Worm (Caenorhabditis elegans): ENCODE measurements around the gene T19C3.7.

The T19C3.7 gene

DNA sequence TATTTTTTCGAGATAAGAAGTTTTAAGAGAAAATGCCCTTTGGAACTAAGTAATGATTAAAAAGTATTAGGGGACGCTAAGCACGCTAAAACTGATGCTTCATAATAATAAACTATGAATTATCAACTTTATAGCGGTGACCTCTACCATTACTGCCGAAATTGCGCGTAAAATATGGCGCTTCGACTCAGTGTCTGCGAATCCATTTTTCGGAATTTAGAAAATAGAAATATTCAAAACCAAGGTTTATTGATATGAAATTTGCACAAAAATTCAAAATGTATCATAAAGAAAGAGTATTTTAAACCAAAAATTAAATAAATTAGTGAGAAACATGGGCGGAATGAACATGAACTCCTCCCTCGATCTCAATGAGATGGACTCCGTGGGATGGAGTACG lies 36.7 kb downstream of the T19C3.7 start:
- no peak for TF ChIP-seq tlp-1 (tag; optimal IDR thresholded peaks at IDR 0.05)
- TF ChIP-seq unc-98 (GFP tag; IDR thresholded peaks at IDR 0.05): no peak
- peak; percentile 33 for TF ChIP-seq elt-2 (tag; optimal IDR thresholded peaks at IDR 0.05)

DNA sequence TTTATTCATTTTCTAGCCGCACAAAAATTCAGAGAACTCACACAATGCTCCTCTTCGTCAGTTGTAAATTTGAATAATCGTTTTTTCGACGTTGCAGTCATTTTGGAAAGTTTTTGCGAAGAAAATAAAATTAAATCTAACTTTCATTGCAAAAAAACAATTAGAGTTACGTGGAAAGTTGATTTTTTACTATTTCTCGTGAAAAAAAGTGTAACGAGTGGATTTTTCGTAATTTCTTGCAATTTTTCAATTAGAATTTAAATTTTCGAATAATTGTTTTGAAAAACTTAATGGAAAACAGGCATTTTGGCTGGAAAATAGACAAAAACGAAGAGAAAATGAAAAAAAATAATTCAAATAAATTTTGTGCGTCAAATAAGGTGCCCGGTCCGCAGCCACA lies 37.3 kb downstream of the T19C3.7 start, which contains the start of gene Y55B1AR.2:
Gene Y55B1AR.2, minus strand, starts transcription at position 101 of the 400 bp plus-strand sequence.
- TF ChIP-seq aha-1 (tag; optimal IDR thresholded peaks at IDR 0.05): no peak
- TF ChIP-seq efl-1 (optimal IDR thresholded peaks at IDR 0.05): no peak
- peak in 1 of 2 experiments; percentile 67 for TF ChIP-seq efl-1 (GFP tag; optimal IDR thresholded peaks at IDR 0.05 in 1 of 2)

DNA sequence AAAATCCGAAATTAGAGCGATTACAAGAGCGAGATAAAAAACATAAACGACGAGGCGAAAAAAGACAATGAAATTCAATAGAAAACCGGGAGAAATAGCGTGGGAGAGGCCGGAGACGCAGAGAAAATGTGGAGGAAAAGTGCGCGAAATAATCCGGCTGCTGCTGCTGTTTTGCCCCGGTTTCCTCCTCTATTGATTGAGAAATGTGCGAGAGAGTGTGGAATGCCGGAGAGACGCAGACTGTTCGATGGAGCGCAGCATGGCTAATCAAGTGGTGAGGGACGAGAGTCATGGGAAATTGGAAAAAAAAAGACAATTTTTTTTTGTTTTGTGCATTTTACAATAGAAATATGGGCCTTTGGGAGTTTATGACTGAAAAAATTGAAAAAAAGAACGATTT lies 37.8 kb downstream of the T19C3.7 start:
- TF ChIP-seq sox-4 (tag; optimal IDR thresholded peaks at IDR 0.05) (no peak), lin-14 (GFP tag; optimal IDR thresholded peaks at IDR 0.05) (peak; percentile 93), vab-15 (tag; optimal IDR thresholded peaks at IDR 0.05) (no peak), jun-1 (tag; optimal IDR thresholded peaks at IDR 0.05) (no peak), skn-1 (tag; optimal IDR thresholded peaks at IDR 0.05) (peak; percentile 32), elt-3 (tag; optimal IDR thresholded peaks at IDR 0.05) (no peak), lin-13 (GFP tag; optimal IDR thresholded peaks at IDR 0.05) (peak; percentile 0), hpl-2 (GFP tag; optimal IDR thresholded peaks at IDR 0.05) (no peak), unc-62 (GFP tag; optimal IDR thresholded peaks at IDR 0.05) (no peak), nhr-77 (tag; optimal IDR thresholded peaks at IDR 0.05) (peak; percentile 18), nhr-11 (tag; optimal IDR thresholded peaks at IDR 0.05) (peak; percentile 34), hlh-4 (tag; optimal IDR thresholded peaks at IDR 0.05) (no peak), isw-1 (GFP tag; IDR thresholded peaks at IDR 0.05) (peak; percentile 27; the same call in 1 of the 2 replicates), efl-1 (optimal IDR thresholded peaks at IDR 0.05) (peak; percentile 58 to 68), efl-1 (GFP tag; optimal IDR thresholded peaks at IDR 0.05 in 1 of 2) (peak in 1 of 2 experiments; percentile 15), egl-27 (tag; optimal IDR thresholded peaks at IDR 0.05) (peak in 1 of 2 experiments; percentile 34), efl-3 (GFP tag; optimal IDR thresholded peaks at IDR 0.05) (no peak), pqm-1 (tag; optimal IDR thresholded peaks at IDR 0.05) (no peak), egl-13 (tag; optimal IDR thresholded peaks at IDR 0.05) (no peak), unc-130 (tag; optimal IDR thresholded peaks at IDR 0.05) (no peak), nhr-237 (tag; optimal IDR thresholded peaks at IDR 0.05) (no peak), nhr-90 (tag; optimal IDR thresholded peaks at IDR 0.05; ENCODE audit: poor library complexity) (no peak), irx-1 (tag; optimal IDR thresholded peaks at IDR 0.05) (peak; percentile 12), lin-35 (GFP tag; optimal IDR thresholded peaks at IDR 0.05) (peak; percentile 50 to 60), snu-23 (GFP tag; optimal IDR thresholded peaks at IDR 0.05) (peak; percentile 75), unc-98 (GFP tag; IDR thresholded peaks at IDR 0.05) (no peak), nhr-47 (tag; optimal IDR thresholded peaks at IDR 0.05) (peak; percentile 70), tbx-2 (tag; optimal IDR thresholded peaks at IDR 0.05) (peak; percentile 73), nhr-84 (tag; optimal IDR thresholded peaks at IDR 0.05) (no peak), nhr-76 (tag; optimal IDR thresholded peaks at IDR 0.05) (no peak), mab-9 (GFP tag; IDR thresholded peaks at IDR 0.05) (no peak), fkh-4 (tag; optimal IDR thresholded peaks at IDR 0.05; ENCODE audit: borderline replicate concordance) (no peak), zag-1 (tag; optimal IDR thresholded peaks at IDR 0.05) (no peak), ceh-8 (GFP tag; optimal IDR thresholded peaks at IDR 0.05) (no peak), elt-2 (tag; optimal IDR thresholded peaks at IDR 0.05) (no peak), nhr-85 (tag) (no peak), nhr-71 (tag; optimal IDR thresholded peaks at IDR 0.05) (peak; percentile 70), blmp-1 (tag; optimal IDR thresholded peaks at IDR 0.05) (peak; percentile 39), sup-37 (GFP tag; optimal IDR thresholded peaks at IDR 0.05) (no peak), fkh-8 (tag; optimal IDR thresholded peaks at IDR 0.05) (peak; percentile 45), rnt-1 (tag; optimal IDR thresholded peaks at IDR 0.05) (no peak), xbp-1 (tag; optimal IDR thresholded peaks at IDR 0.05) (peak; percentile 41), unc-30 (tag; optimal IDR thresholded peaks at IDR 0.05) (no peak), aly-2 (tag; optimal IDR thresholded peaks at IDR 0.05) (no peak), unc-86 (tag; optimal IDR thresholded peaks at IDR 0.05) (peak; percentile 38), nhr-28 (tag; optimal IDR thresholded peaks at IDR 0.05) (no peak), fos-1 (tag; optimal IDR thresholded peaks at IDR 0.05) (peak; percentile 25), dsc-1 (tag; optimal IDR thresholded peaks at IDR 0.05) (peak; percentile 46)

Data from whole organism, L1 larva.